Fruit fly (Drosophila melanogaster) whole organism, prepupa: Measurements from ENCODE around the gene cin.

Source experiments
- CG11294 ChIP-seq: fragments of 200-800 bp; sonication (Bioruptor generic); IDR thresholded peaks from 2 replicates; pipeline ENCODE4 v1.3.6; 2022; ENCODE audit warnings: missing biosample characterization, missing genetic modification characterization
- CG11762 ChIP-seq: fragments of 200-800 bp; sonication (Bioruptor generic); optimal IDR thresholded peaks from 3 replicates; lab custom pipeline; 2016; ENCODE audit warnings: missing biosample characterization, missing genetic modification characterization; ENCODE audit not compliant: insufficient read depth
- CG11902 ChIP-seq: fragments of 200-800 bp; sonication (Bioruptor generic); optimal IDR thresholded peaks from 3 replicates; lab custom pipeline; 2016; ENCODE audit warnings: missing biosample characterization, missing genetic modification characterization
- CG15336 ChIP-seq: fragments of 200-800 bp; sonication (Bioruptor generic); IDR thresholded peaks from 2 replicates; pipeline ENCODE4 v1.3.6; 2022; ENCODE audit warnings: missing biosample characterization, missing genetic modification characterization
- CG1621 ChIP-seq: fragments of 200-800 bp; sonication (Bioruptor generic); optimal IDR thresholded peaks from 3 replicates; lab custom pipeline; 2018; ENCODE audit warnings: missing biosample characterization, mild to moderate bottlenecking, missing genetic modification characterization
- CG16779 ChIP-seq: fragments of 200-800 bp; sonication (Bioruptor generic); optimal IDR thresholded peaks from 3 replicates; lab custom pipeline; 2017; ENCODE audit warnings: missing biosample characterization, mild to moderate bottlenecking, missing genetic modification characterization
- CG3032 ChIP-seq: fragments of 200-800 bp; optimal IDR thresholded peaks from 2 replicates; lab custom pipeline; 2019; ENCODE audit warnings: missing biosample characterization, mild to moderate bottlenecking, missing genetic modification characterization, moderate library complexity
- CG31627 ChIP-seq: fragments of 200-800 bp; sonication (Bioruptor generic); optimal IDR thresholded peaks from 3 replicates; lab custom pipeline; 2016; ENCODE audit warnings: missing biosample characterization, missing genetic modification characterization
- CG4318 ChIP-seq: fragments of 200-800 bp; sonication (Bioruptor generic); optimal IDR thresholded peaks from 3 replicates; lab custom pipeline; 2017; ENCODE audit warnings: missing biosample characterization, mild to moderate bottlenecking, missing genetic modification characterization
- CG6276 ChIP-seq: fragments of 200-800 bp; sonication (Bioruptor generic); optimal IDR thresholded peaks from 2 replicates; lab custom pipeline; 2017; ENCODE audit warnings: missing biosample characterization, mild to moderate bottlenecking, missing genetic modification characterization
- CG6792 ChIP-seq: fragments of 200-800 bp; sonication (Bioruptor generic); optimal IDR thresholded peaks from 3 replicates; lab custom pipeline; 2016; ENCODE audit warnings: missing biosample characterization, missing genetic modification characterization
- CG6808 ChIP-seq: fragments of 200-800 bp; sonication (Bioruptor generic); optimal IDR thresholded peaks from 3 replicates; lab custom pipeline; 2017; ENCODE audit warnings: missing biosample characterization, missing genetic modification characterization, mild to moderate bottlenecking, moderate library complexity, missing genetic modification reagents
- CG6854 ChIP-seq: fragments of 200-800 bp; sonication (Bioruptor generic); optimal IDR thresholded peaks from 2 replicates; lab custom pipeline; 2017; ENCODE audit warnings: missing biosample characterization, mild to moderate bottlenecking, missing genetic modification characterization
- CG8119 ChIP-seq: fragments of 200-800 bp; sonication (Bioruptor generic); IDR thresholded peaks from 3 replicates; pipeline ENCODE4 v1.3.6; 2022; ENCODE audit warnings: missing biosample characterization, missing genetic modification characterization
- CG8319 ChIP-seq: fragments of 200-800 bp; sonication (Bioruptor generic); optimal IDR thresholded peaks from 3 replicates; lab custom pipeline; 2016; ENCODE audit warnings: missing biosample characterization, missing genetic modification characterization
- CG8632 ChIP-seq: fragments of 200-800 bp; sonication (Bioruptor generic); optimal IDR thresholded peaks from 3 replicates; lab custom pipeline; 2016; ENCODE audit warnings: missing biosample characterization, missing genetic modification characterization
- CG9139 ChIP-seq: fragments of 200-800 bp; sonication (Bioruptor generic); optimal IDR thresholded peaks from 3 replicates; lab custom pipeline; 2017; ENCODE audit warnings: missing biosample characterization, mild to moderate bottlenecking, missing genetic modification characterization
- Eip75B ChIP-seq: fragments of 200-800 bp; sonication (Bioruptor generic); optimal IDR thresholded peaks from 3 replicates; lab custom pipeline; 2016; ENCODE audit warnings: missing biosample characterization, missing genetic modification characterization
- Eip78C ChIP-seq: fragments of 200-800 bp; sonication (Bioruptor generic); peaks from one replicate; lab custom pipeline; 2016; ENCODE audit warnings: missing biosample characterization, missing genetic modification characterization
- Eip93F ChIP-seq: fragments of 200-800 bp; sonication (Bioruptor generic); optimal IDR thresholded peaks from 2 replicates; lab custom pipeline; 2016; ENCODE audit warnings: missing biosample characterization, mild to moderate bottlenecking, missing genetic modification characterization
- Ets21C ChIP-seq: fragments of 200-800 bp; sonication (Bioruptor generic); optimal IDR thresholded peaks from 3 replicates; lab custom pipeline; 2016; ENCODE audit warnings: missing biosample characterization, missing genetic modification characterization
- Hr39 ChIP-seq: fragments of 200-800 bp; sonication (Bioruptor generic); optimal IDR thresholded peaks from 2 replicates; lab custom pipeline; 2016; ENCODE audit warnings: missing biosample characterization, missing genetic modification characterization
- Hr4 ChIP-seq: fragments of 200-800 bp; sonication (Bioruptor generic); optimal IDR thresholded peaks from 3 replicates; lab custom pipeline; 2016; ENCODE audit warnings: missing biosample characterization, missing genetic modification characterization
- Lpt ChIP-seq: fragments of 200-800 bp; sonication (Bioruptor generic); optimal IDR thresholded peaks from 3 replicates; lab custom pipeline; 2016; ENCODE audit warnings: missing biosample characterization, missing genetic modification characterization
- Met ChIP-seq: fragments of 200-800 bp; sonication (Bioruptor generic); optimal IDR thresholded peaks from 3 replicates; lab custom pipeline; 2016; ENCODE audit warnings: missing biosample characterization, missing genetic modification characterization
- Smox ChIP-seq: fragments of 200-800 bp; sonication (Bioruptor generic); optimal IDR thresholded peaks from 3 replicates; lab custom pipeline; 2016; ENCODE audit warnings: missing biosample characterization, missing genetic modification characterization
- Sox14 ChIP-seq: fragments of 200-800 bp; sonication (Bioruptor generic); optimal IDR thresholded peaks from 3 replicates; lab custom pipeline; 2016; ENCODE audit warnings: missing biosample characterization, missing genetic modification characterization
- Sox15 ChIP-seq: fragments of 200-800 bp; sonication (Bioruptor generic); optimal IDR thresholded peaks from 3 replicates; lab custom pipeline; 2016; ENCODE audit warnings: missing biosample characterization, missing genetic modification characterization
- achi ChIP-seq: fragments of 200-800 bp; sonication (Bioruptor generic); optimal IDR thresholded peaks from 3 replicates; lab custom pipeline; 2016; ENCODE audit warnings: missing biosample characterization, missing genetic modification characterization
- cyc ChIP-seq: fragments of 200-800 bp; sonication (Bioruptor generic); optimal IDR thresholded peaks from 3 replicates; lab custom pipeline; 2016; ENCODE audit warnings: missing biosample characterization, missing genetic modification characterization
- dac ChIP-seq: fragments of 200-800 bp; sonication (Bioruptor generic); optimal IDR thresholded peaks from 2 replicates; lab custom pipeline; 2017; ENCODE audit warnings: missing biosample characterization, mild to moderate bottlenecking, missing genetic modification characterization
- dsx ChIP-seq: fragments of 200-800 bp; optimal IDR thresholded peaks from 3 replicates; lab custom pipeline; 2019; ENCODE audit warnings: missing biosample characterization, mild to moderate bottlenecking, missing genetic modification characterization, moderate library complexity; ENCODE audit not compliant: poor library complexity, severe bottlenecking
- eg ChIP-seq: fragments of 200-800 bp; sonication (Bioruptor generic); IDR thresholded peaks from 3 replicates; pipeline ENCODE4 v1.3.6; 2022; ENCODE audit warnings: missing biosample characterization, missing genetic modification characterization
- esn ChIP-seq: fragments of 200-800 bp; sonication (Bioruptor generic); optimal IDR thresholded peaks from 2 replicates; lab custom pipeline; 2016; ENCODE audit warnings: missing biosample characterization, mild to moderate bottlenecking, missing genetic modification characterization, moderate library complexity
- fd59A ChIP-seq: fragments of 200-800 bp; sonication (Bioruptor generic); optimal IDR thresholded peaks from 2 replicates; lab custom pipeline; 2017; ENCODE audit warnings: missing biosample characterization, mild to moderate bottlenecking, missing genetic modification characterization, missing genetic modification reagents
- fd85E ChIP-seq: fragments of 200-800 bp; sonication (Bioruptor generic); optimal IDR thresholded peaks from 3 replicates; lab custom pipeline; 2016; ENCODE audit warnings: missing biosample characterization, missing genetic modification characterization
- fkh ChIP-seq: fragments of 200-800 bp; sonication (Bioruptor generic); optimal IDR thresholded peaks from 3 replicates; lab custom pipeline; 2017; ENCODE audit warnings: missing biosample characterization, mild to moderate bottlenecking, missing genetic modification characterization, moderate library complexity
- pdm3 ChIP-seq: fragments of 200-800 bp; sonication (Bioruptor generic); optimal IDR thresholded peaks from 3 replicates; lab custom pipeline; 2016; ENCODE audit warnings: missing biosample characterization, missing genetic modification characterization
- salr ChIP-seq, 2 experiments: fragments of 200-800 bp; sonication (Bioruptor generic); optimal IDR thresholded peaks; 3 replicates each; lab custom pipeline; 2016 to 2018; ENCODE audit warnings: missing biosample characterization in 2 of 2, missing genetic modification characterization in 2 of 2, mild to moderate bottlenecking in 1 of 2
- spab ChIP-seq: fragments of 200-800 bp; sonication (Bioruptor generic); optimal IDR thresholded peaks from 2 replicates; lab custom pipeline; 2017; ENCODE audit warnings: missing biosample characterization, mild to moderate bottlenecking, missing genetic modification characterization, missing genetic modification reagents
- svp ChIP-seq: fragments of 200-800 bp; sonication (Bioruptor generic); peaks from one replicate; lab custom pipeline; 2016; ENCODE audit warnings: missing biosample characterization, missing genetic modification characterization
- topi ChIP-seq: fragments of 200-800 bp; sonication (Bioruptor generic); optimal IDR thresholded peaks from 3 replicates; lab custom pipeline; 2016; ENCODE audit warnings: missing biosample characterization, missing genetic modification characterization
- vri ChIP-seq: fragments of 200-800 bp; sonication (Bioruptor generic); optimal IDR thresholded peaks from 3 replicates; lab custom pipeline; 2016; ENCODE audit warnings: missing biosample characterization, mild to moderate bottlenecking, missing genetic modification characterization

cin gene

DNA sequence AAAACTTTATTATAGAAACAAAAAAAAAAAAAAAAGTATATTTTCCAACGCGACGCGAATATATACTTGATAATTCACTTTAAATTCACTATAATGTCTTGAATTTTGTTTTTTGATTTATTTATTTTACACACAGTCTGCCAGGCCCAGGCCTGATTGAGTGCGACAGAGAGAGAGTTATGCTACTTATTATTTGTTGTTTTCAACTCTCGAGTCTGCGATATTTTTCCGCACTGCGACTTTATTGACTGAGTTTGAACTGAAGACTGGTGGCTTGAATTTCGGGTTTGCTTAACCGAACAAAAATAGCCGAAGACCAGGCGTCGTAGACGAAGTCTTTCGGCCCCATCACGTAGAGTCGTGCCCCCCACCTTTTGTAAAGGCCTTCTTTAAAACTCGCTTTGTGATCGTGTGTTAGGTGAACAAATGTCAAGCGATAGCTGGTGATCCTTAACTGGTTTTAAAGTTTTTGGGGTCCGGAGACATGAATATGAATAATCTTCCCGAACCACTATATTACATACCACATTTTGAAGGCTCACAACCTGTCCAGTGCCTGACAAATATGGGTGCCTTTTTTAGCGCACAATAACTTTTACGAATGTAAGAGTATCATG lies 8.4 kb downstream of the cin start, which contains the start of gene CG13377 (continued):
- TF ChIP-seq Met (peak; percentile 58), CG9139 (GFP tag; lab: Kevin White, UChicago) (no peak), dac (no peak), CG11762 (GFP tag; lab: Kevin White, UChicago) (no peak), Hr4 (GFP tag; lab: Kevin White, UChicago) (peak; percentile 32), CG6854 (no peak), cyc (peak; percentile 29), vri (GFP tag; lab: Kevin White, UChicago) (peak; percentile 47), Eip75B (peak; percentile 27)

DNA sequence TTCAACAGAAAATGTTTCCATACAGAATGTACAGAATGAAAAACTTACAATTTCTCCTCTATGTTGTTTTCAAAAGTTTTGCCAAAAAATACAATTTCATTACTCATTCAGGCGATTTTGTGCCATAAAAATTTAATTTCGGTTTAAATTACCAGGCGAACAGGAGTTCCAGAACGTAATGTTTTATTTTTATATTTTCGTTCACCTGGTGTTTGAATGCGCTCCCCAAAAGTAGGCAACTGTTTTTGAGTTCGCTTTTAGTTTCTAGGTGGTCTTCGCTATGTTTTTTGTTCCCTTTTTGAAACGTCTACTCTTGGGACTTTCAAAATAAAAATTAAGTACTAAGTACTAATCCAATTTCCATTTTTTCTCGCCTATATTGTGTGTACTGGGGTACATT lies 10.2 kb downstream of the cin start:
- TF ChIP-seq Eip75B (no peak), Eip78C (peak; percentile 39)

- TF ChIP-seq dsx (no peak), Eip78C (peak; percentile 49), topi (GFP tag; lab: Kevin White, UChicago) (no peak), eg (GFP tag; lab: Robert Waterston, UW) (no peak; the same call in 2 of the 3 replicates), achi (GFP tag; lab: Kevin White, UChicago) (no peak), CG11902 (GFP tag; lab: Kevin White, UChicago) (no peak), CG4318 (peak; percentile 12), Hr39 (no peak), CG8119 (peak; percentile 54; the same call in 1 of the 3 replicates), CG11762 (GFP tag; lab: Kevin White, UChicago) (no peak), CG3032 (tag; lab: Kevin White, UChicago) (no peak), svp (GFP tag; lab: Kevin White, UChicago) (no peak), CG15336 (GFP tag; lab: Robert Waterston, UW) (peak; percentile 66), CG6792 (GFP tag; lab: Kevin White, UChicago) (no peak), Sox14 (no peak), cyc (no peak), Ets21C (GFP tag; lab: Kevin White, UChicago) (no peak), Lpt (GFP tag; lab: Kevin White, UChicago) (peak; percentile 43), esn (GFP tag; lab: Kevin White, UChicago) (no peak), salr (GFP tag; optimal IDR thresholded peaks at IDR 0.05; lab: Kevin White, UChicago) (no peak), pdm3 (GFP tag; lab: Kevin White, UChicago) (no peak), CG16779 (tag; lab: Kevin White, UChicago) (no peak), vri (GFP tag; lab: Kevin White, UChicago) (no peak), CG31627 (no peak), CG6808 (no peak), CG11294 (GFP tag; lab: Robert Waterston, UW) (no peak), fd59A (GFP tag; lab: Kevin White, UChicago) (no peak), Eip93F (GFP tag; lab: Kevin White, UChicago) (no peak), CG6854 (no peak), fd85E (GFP tag; lab: Kevin White, UChicago) (no peak), fkh (GFP tag; lab: Kevin White, UChicago) (no peak), Sox15 (GFP tag; lab: Kevin White, UChicago) (no peak), CG1621 (tag; lab: Kevin White, UChicago) (no peak), CG6276 (GFP tag; lab: Kevin White, UChicago) (peak; percentile 35), CG8319 (no peak), spab (GFP tag; lab: Kevin White, UChicago) (no peak), Hr4 (GFP tag; lab: Kevin White, UChicago) (peak; percentile 32), CG8632 (GFP tag; lab: Kevin White, UChicago) (no peak), Smox (GFP tag; lab: Kevin White, UChicago) (no peak), Eip75B (no peak)
- TF ChIP-seq, all 60 proteins: peak for 7
Measured at dm6 chrX:266978-267439, 11.5 kb downstream of the cin start, which contains the start of gene CG13376. CG13376 (minus strand) TSS chrX:267028.
